Fruit fly (Drosophila melanogaster): ENCODE results near the gene neo.

neo gene

dm6 chr3R:29780402-29781029 lies 38.4 kb upstream of the neo start, which contains the start of gene fig (continued):
- TF ChIP-seq CG34376 (GFP tag; optimal IDR thresholded peaks at IDR 0.05): peak; percentile 66
- TF ChIP-seq corto (GFP tag; optimal IDR thresholded peaks at IDR 0.05): no peak
- TF ChIP-seq Sry-β (GFP tag; optimal IDR thresholded peaks at IDR 0.05): no peak
- TF ChIP-seq CG17359 (tag; optimal IDR thresholded peaks at IDR 0.05): no peak
- TF ChIP-seq eve (GFP tag; optimal IDR thresholded peaks at IDR 0.05): peak in 1 of 2 experiments; percentile 19
- no peak for TF ChIP-seq vfl (GFP tag; optimal IDR thresholded peaks at IDR 0.05)
- TF ChIP-seq jumu (GFP tag; optimal IDR thresholded peaks at IDR 0.05): no peak
- no peak for TF ChIP-seq Fer3 (tag; optimal IDR thresholded peaks at IDR 0.05)
- TF ChIP-seq Atf3 (GFP tag; optimal IDR thresholded peaks at IDR 0.05): no peak
- no peak for TF ChIP-seq Hr39 (optimal IDR thresholded peaks at IDR 0.05)
- TF ChIP-seq CG4854 (GFP tag; optimal IDR thresholded peaks at IDR 0.05): no peak
- TF ChIP-seq Six4 (GFP tag; optimal IDR thresholded peaks at IDR 0.05): no peak
- no peak for TF ChIP-seq CG4404 (GFP tag; IDR thresholded peaks at IDR 0.05)
- TF ChIP-seq CG6654 (GFP tag; optimal IDR thresholded peaks at IDR 0.05): no peak
- no peak for TF ChIP-seq CG5245 (GFP tag; optimal IDR thresholded peaks at IDR 0.05)
- no peak for TF ChIP-seq CG32767 (GFP tag; IDR thresholded peaks at IDR 0.05)
- TF ChIP-seq CG3163 (GFP tag; optimal IDR thresholded peaks at IDR 0.05): no peak
- no peak for TF ChIP-seq CG17186 (GFP tag; optimal IDR thresholded peaks at IDR 0.05)
- peak; percentile 13 for TF ChIP-seq Med (GFP tag)
- no peak for TF ChIP-seq CG4282 (GFP tag; optimal IDR thresholded peaks at IDR 0.05)
- TF ChIP-seq grn (GFP tag; optimal IDR thresholded peaks at IDR 0.05): peak; percentile 86
- no peak for TF ChIP-seq Camta (GFP tag; optimal IDR thresholded peaks at IDR 0.05)
- TF ChIP-seq aop (GFP tag; IDR thresholded peaks at IDR 0.05): 0 out of 2 replicates have a peak, but pooled peaks have one; percentile 27
- no peak for TF ChIP-seq Dp (GFP tag; optimal IDR thresholded peaks at IDR 0.05)
- no peak for TF ChIP-seq CG31388 (GFP tag; optimal IDR thresholded peaks at IDR 0.05)
- TF ChIP-seq lab (GFP tag; optimal IDR thresholded peaks at IDR 0.05): peak; percentile 35
- TF ChIP-seq CG3726 (GFP tag; IDR thresholded peaks at IDR 0.05): no peak
- TF ChIP-seq CG12299 (tag; optimal IDR thresholded peaks at IDR 0.05): no peak
- no peak for TF ChIP-seq CG11695 (GFP tag; IDR thresholded peaks at IDR 0.05)
- no peak for TF ChIP-seq CG8290 (GFP tag; optimal IDR thresholded peaks at IDR 0.05)
- peak in 1 of 2 experiments; percentile 19 for TF ChIP-seq CG8290 (tag; optimal IDR thresholded peaks at IDR 0.05)
- TF ChIP-seq mirr (GFP tag; optimal IDR thresholded peaks at IDR 0.05): peak; percentile 64
- peak; percentile 26 for TF ChIP-seq cwo (GFP tag; optimal IDR thresholded peaks at IDR 0.05)
- no peak for TF ChIP-seq CG42726 (GFP tag; IDR thresholded peaks at IDR 0.05; ENCODE audit: partially characterized antibody)
- TF ChIP-seq odd (GFP tag; optimal IDR thresholded peaks at IDR 0.05): no peak
- no peak for TF ChIP-seq CG12942 (GFP tag; optimal IDR thresholded peaks at IDR 0.05)
- no peak for TF ChIP-seq Awh (GFP tag; IDR thresholded peaks at IDR 0.05)
- TF ChIP-seq CG8765 (GFP tag; IDR thresholded peaks at IDR 0.05): no peak
- TF ChIP-seq Fer1 (GFP tag; optimal IDR thresholded peaks at IDR 0.05): no peak
- no peak for TF ChIP-seq Nf-YA (GFP tag; IDR thresholded peaks at IDR 0.05)
- no peak for TF ChIP-seq Elba2 (GFP tag; optimal IDR thresholded peaks at IDR 0.05)
- TF ChIP-seq CG4707 (GFP tag; optimal IDR thresholded peaks at IDR 0.05): no peak
- peak; percentile 9 for TF ChIP-seq CG18599 (GFP tag; optimal IDR thresholded peaks at IDR 0.05)
- no peak for TF ChIP-seq D19B (GFP tag; optimal IDR thresholded peaks at IDR 0.05)
- peak; percentile 4 for TF ChIP-seq Hmr (GFP tag; optimal IDR thresholded peaks at IDR 0.05)
- no peak for TF ChIP-seq B-H1 (GFP tag; IDR thresholded peaks at IDR 0.05)
- 0 out of 2 replicates have a peak, but pooled peaks have one; percentile 23 for TF ChIP-seq GATAe (GFP tag; conservative IDR thresholded peaks at IDR 0.05)
- peak; percentile 78 for TF ChIP-seq exex (tag; optimal IDR thresholded peaks at IDR 0.05)
- peak; percentile 4 for TF ChIP-seq HmgZ (tag; optimal IDR thresholded peaks at IDR 0.05)
- no peak for TF ChIP-seq ERR (GFP tag; optimal IDR thresholded peaks at IDR 0.05)
- TF ChIP-seq Hr3 (GFP tag; optimal IDR thresholded peaks at IDR 0.05): no peak
- TF ChIP-seq CG10959 (GFP tag; IDR thresholded peaks at IDR 0.05): no peak

Data from whole organism, embryonic.